Fruit fly (Drosophila melanogaster) Kc167 (cell line): ENCODE data around the gene Pat1.

ENCODE experiments used
- Myc ChIP-seq: fragments of >200 bp; optimal IDR thresholded peaks from 2 replicates; lab custom pipeline; 2017; ENCODE audit warnings: missing external identifiers
- Sin3A ChIP-seq: fragments of >200 bp; optimal IDR thresholded peaks from 2 replicates; lab custom pipeline; 2018; ENCODE audit warnings: missing external identifiers
- h ChIP-seq: fragments of >200 bp; optimal IDR thresholded peaks from 3 replicates; lab custom pipeline; 2018; ENCODE audit warnings: missing external identifiers
- insv ChIP-seq: fragments of >200 bp; optimal IDR thresholded peaks from 3 replicates; lab custom pipeline; 2018; ENCODE audit warnings: missing external identifiers
- psq ChIP-seq: fragments of >200 bp; optimal IDR thresholded peaks from 2 replicates; lab custom pipeline; 2017; ENCODE audit warnings: missing external identifiers
- ttk ChIP-seq: sonication (Bioruptor generic); optimal IDR thresholded peaks from 2 replicates; lab custom pipeline; 2017; ENCODE audit warnings: missing external identifiers

- TF ChIP-seq psq (lab: Kevin White, UChicago) (no peak), ttk (lab: Kevin White, UChicago) (no peak), h (lab: Kevin White, UChicago) (no peak), insv (lab: Kevin White, UChicago) (no peak), Myc (lab: Kevin White, UChicago) (no peak), Sin3A (lab: Kevin White, UChicago) (no peak)
Observed at dm6 chrX:6549428-6550117, 41.0 kb upstream of the Pat1 start.
